Fruit fly (Drosophila melanogaster) whole organism, embryonic: ENCODE results near the gene Ced-12.

ENCODE experiments used
- ATbp ChIP-seq: fragments of 200-800 bp; sonication (Bioruptor generic); optimal IDR thresholded peaks from 2 replicates; lab custom pipeline; 2017; ENCODE audit warnings: missing biosample characterization, mild to moderate bottlenecking, missing genetic modification characterization, missing genetic modification reagents
- Awh ChIP-seq: fragments of 200-800 bp; sonication (Bioruptor generic); IDR thresholded peaks from 2 replicates; pipeline ENCODE4, ENCODE4 v1.3.6; 2022; ENCODE audit warnings: missing biosample characterization, missing genetic modification characterization
- BEAF-32 ChIP-seq: fragments of 200-800 bp; sonication (Bioruptor generic); optimal IDR thresholded peaks from 3 replicates; lab custom pipeline; 2017; ENCODE audit warnings: missing biosample characterization, missing genetic modification characterization, mild to moderate bottlenecking, moderate library complexity, missing genetic modification reagents
- CG12155 ChIP-seq: fragments of 200-800 bp; sonication (Bioruptor generic); optimal IDR thresholded peaks from 3 replicates; lab custom pipeline; 2016; ENCODE audit warnings: missing biosample characterization, missing genetic modification characterization
- CG12219 ChIP-seq: fragments of 200-800 bp; sonication (Bioruptor generic); optimal IDR thresholded peaks from 3 replicates; lab custom pipeline; 2018; ENCODE audit warnings: missing biosample characterization, mild to moderate bottlenecking, missing genetic modification characterization
- CG12659 ChIP-seq: fragments of 200-800 bp; sonication (Bioruptor generic); optimal IDR thresholded peaks from 3 replicates; lab custom pipeline; 2017; ENCODE audit warnings: mild to moderate bottlenecking, missing biosample characterization, missing genetic modification reagents, missing genetic modification characterization
- CG12744 ChIP-seq: fragments of 200-800 bp; sonication (Bioruptor generic); optimal IDR thresholded peaks from 2 replicates; lab custom pipeline; 2016; ENCODE audit warnings: missing biosample characterization, missing genetic modification characterization
- CG15011 ChIP-seq: fragments of 200-800 bp; sonication (Bioruptor generic); optimal IDR thresholded peaks from 3 replicates; lab custom pipeline; 2018; ENCODE audit warnings: missing biosample characterization, mild to moderate bottlenecking, missing genetic modification characterization
- CG2120 ChIP-seq: fragments of 200-800 bp; sonication (Bioruptor generic); optimal IDR thresholded peaks from 3 replicates; lab custom pipeline; 2016; ENCODE audit warnings: missing biosample characterization, missing genetic modification characterization
- CG2129 ChIP-seq: fragments of 200-800 bp; sonication (Bioruptor generic); IDR thresholded peaks from 2 replicates; pipeline ENCODE4 v1.3.6; 2022; ENCODE audit warnings: missing biosample characterization, missing genetic modification characterization; ENCODE audit not compliant: partially characterized antibody
- CG2712 ChIP-seq: fragments of 200-800 bp; optimal IDR thresholded peaks from 3 replicates; lab custom pipeline; 2019; ENCODE audit warnings: missing biosample characterization, mild to moderate bottlenecking, missing genetic modification characterization, moderate library complexity
- CG30020 ChIP-seq: fragments of 200-800 bp; optimal IDR thresholded peaks from 2 replicates; lab custom pipeline; 2019; ENCODE audit warnings: missing biosample characterization, mild to moderate bottlenecking, missing genetic modification characterization, moderate library complexity
- CG30431 ChIP-seq: fragments of 200-800 bp; sonication (Bioruptor generic); optimal IDR thresholded peaks from 2 replicates; lab custom pipeline; 2017; ENCODE audit warnings: missing biosample characterization, missing genetic modification characterization
- CG31365 ChIP-seq: fragments of 200-800 bp; sonication (Bioruptor generic); optimal IDR thresholded peaks from 2 replicates; lab custom pipeline; 2018; ENCODE audit warnings: missing biosample characterization, mild to moderate bottlenecking, missing genetic modification characterization
- CG32532 ChIP-seq: fragments of 200-800 bp; sonication (Bioruptor generic); IDR thresholded peaks from 2 replicates; pipeline ENCODE4 v1.3.6; 2022; ENCODE audit warnings: missing biosample characterization, missing genetic modification characterization
- CG33213 ChIP-seq: fragments of 200-800 bp; sonication (Bioruptor generic); optimal IDR thresholded peaks from 3 replicates; lab custom pipeline; 2016; ENCODE audit warnings: missing biosample characterization, missing genetic modification characterization
- CG3726 ChIP-seq: fragments of 200-800 bp; sonication (Bioruptor generic); IDR thresholded peaks from 3 replicates; pipeline ENCODE4, ENCODE4 v1.3.6; 2022; ENCODE audit warnings: missing biosample characterization, missing genetic modification characterization
- CG4282 ChIP-seq: fragments of 200-800 bp; sonication (Bioruptor generic); optimal IDR thresholded peaks from 2 replicates; lab custom pipeline; 2016; ENCODE audit warnings: missing biosample characterization, missing genetic modification characterization
- CG9215 ChIP-seq: fragments of 200-800 bp; sonication (Bioruptor generic); IDR thresholded peaks from 2 replicates; pipeline ENCODE4 v1.3.6; 2022; ENCODE audit warnings: missing biosample characterization, missing genetic modification characterization
- CkIIα-i1 ChIP-seq: fragments of 200-800 bp; sonication (Bioruptor generic); IDR thresholded peaks from 2 replicates; pipeline ENCODE4 v1.3.6; 2022; ENCODE audit warnings: missing biosample characterization, missing genetic modification characterization
- Dek ChIP-seq: fragments of 200-800 bp; sonication (Bioruptor generic); optimal IDR thresholded peaks from 3 replicates; lab custom pipeline; 2019; ENCODE audit warnings: missing biosample characterization, mild to moderate bottlenecking, missing genetic modification characterization, moderate library complexity
- E2f2 ChIP-seq: fragments of 200-800 bp; sonication (Bioruptor generic); IDR thresholded peaks from 2 replicates; pipeline ENCODE4 v1.3.6; 2022; ENCODE audit warnings: missing biosample characterization, missing genetic modification characterization
- HHEX ChIP-seq: fragments of 200-800 bp; sonication (Bioruptor generic); optimal IDR thresholded peaks from 3 replicates; lab custom pipeline; 2017; ENCODE audit warnings: missing biosample characterization, mild to moderate bottlenecking, missing genetic modification characterization, missing genetic modification reagents
- Mad ChIP-seq: fragments of 200-800 bp; sonication (Bioruptor generic); optimal IDR thresholded peaks from 2 replicates; lab custom pipeline; 2016; ENCODE audit warnings: missing biosample characterization, missing genetic modification characterization
- NC2β ChIP-seq: fragments of 200-800 bp; sonication (Bioruptor generic); optimal IDR thresholded peaks from 2 replicates; lab custom pipeline; 2016; ENCODE audit warnings: missing biosample characterization, missing genetic modification characterization
- Trl ChIP-seq, 3 experiments: fragments of >200 bp in 2 of 3; fragments of 200-800 bp in 1 of 3; sonication (Bioruptor generic) in 1 of 3; optimal IDR thresholded peaks; 2 replicates in 1 of 3; 3 replicates in 2 of 3; lab custom pipeline; 2016 to 2017; ENCODE audit warnings: missing biosample characterization in 1 of 3, missing genetic modification characterization in 1 of 3
- dimm ChIP-seq: fragments of 200-800 bp; sonication (Bioruptor generic); IDR thresholded peaks from 2 replicates; pipeline ENCODE4 v1.3.6; 2022; ENCODE audit warnings: missing biosample characterization, missing genetic modification characterization
- fd102C ChIP-seq: fragments of 200-800 bp; sonication (Bioruptor generic); optimal IDR thresholded peaks from 2 replicates; lab custom pipeline; 2018; ENCODE audit warnings: missing biosample characterization, mild to moderate bottlenecking, missing genetic modification characterization, moderate library complexity
- fd3F ChIP-seq: fragments of 200-800 bp; sonication (Bioruptor generic); optimal IDR thresholded peaks from 2 replicates; lab custom pipeline; 2018; ENCODE audit warnings: missing biosample characterization, mild to moderate bottlenecking, missing genetic modification characterization, moderate library complexity
- hbn ChIP-seq: fragments of 200-800 bp; sonication (Bioruptor generic); IDR thresholded peaks from 2 replicates; pipeline ENCODE4 v1.3.6; 2022; ENCODE audit warnings: missing biosample characterization, missing genetic modification characterization; ENCODE audit not compliant: partially characterized antibody
- jumu ChIP-seq: fragments of 200-800 bp; sonication (Bioruptor generic); optimal IDR thresholded peaks from 3 replicates; lab custom pipeline; 2016; ENCODE audit warnings: missing biosample characterization, missing genetic modification characterization
- lab ChIP-seq: fragments of 200-800 bp; sonication (Bioruptor generic); optimal IDR thresholded peaks from 3 replicates; lab custom pipeline; 2017; ENCODE audit warnings: missing biosample characterization, missing genetic modification characterization, mild to moderate bottlenecking, moderate library complexity, missing genetic modification reagents
- lola ChIP-seq, 3 experiments: fragments of >200 bp in 2 of 3; fragments of 200-800 bp in 1 of 3; sonication (Bioruptor generic) in 1 of 3; optimal IDR thresholded peaks; 2 replicates each; lab custom pipeline; 2017 to 2019; ENCODE audit warnings: missing biosample characterization in 3 of 3, missing genetic modification characterization in 3 of 3, mild to moderate bottlenecking in 1 of 3, moderate library complexity in 1 of 3
- mld ChIP-seq: fragments of 200-800 bp; sonication (Bioruptor generic); IDR thresholded peaks from 3 replicates; pipeline ENCODE4 v1.3.6; 2022; ENCODE audit warnings: missing biosample characterization, missing genetic modification characterization; ENCODE audit not compliant: partially characterized antibody
- nom ChIP-seq: fragments of 200-800 bp; sonication (Bioruptor generic); optimal IDR thresholded peaks from 2 replicates; lab custom pipeline; 2017; ENCODE audit warnings: missing biosample characterization, missing genetic modification characterization, mild to moderate bottlenecking, moderate library complexity, missing genetic modification reagents
- oc ChIP-seq: fragments of 200-800 bp; sonication (Bioruptor generic); optimal IDR thresholded peaks from 2 replicates; lab custom pipeline; 2018; ENCODE audit warnings: missing biosample characterization, mild to moderate bottlenecking, missing genetic modification characterization, moderate library complexity
- pnt ChIP-seq: fragments of 200-800 bp; sonication (Bioruptor generic); optimal IDR thresholded peaks from 3 replicates; lab custom pipeline; 2016; ENCODE audit warnings: missing biosample characterization, missing genetic modification characterization
- sr ChIP-seq: fragments of 200-800 bp; sonication (Bioruptor generic); IDR thresholded peaks from 3 replicates; pipeline ENCODE4 v1.3.6; 2022; ENCODE audit warnings: missing biosample characterization, missing genetic modification characterization
- sug ChIP-seq: fragments of 200-800 bp; optimal IDR thresholded peaks from 2 replicates; lab custom pipeline; 2019; ENCODE audit warnings: missing biosample characterization, mild to moderate bottlenecking, missing genetic modification characterization, moderate library complexity
- toy ChIP-seq: fragments of 200-800 bp; sonication (Bioruptor generic); IDR thresholded peaks from 2 replicates; pipeline ENCODE4 v1.3.6; 2022; ENCODE audit warnings: missing biosample characterization, missing genetic modification characterization
- yki ChIP-seq: fragments of >200 bp; optimal IDR thresholded peaks from 3 replicates; lab custom pipeline; 2018

The Ced-12 gene

dm6 chr2L:12103231-12104210, 5.9 kb downstream of the Ced-12 start, which contains the start of the genes Patsas and ThrRS (continued):
- TF ChIP-seq CG12744 (GFP tag; lab: Kevin White, UChicago) (peak; percentile 56), CG15011 (GFP tag; lab: Kevin White, UChicago) (no peak), CG12219 (GFP tag; lab: Kevin White, UChicago) (peak; percentile 26), nom (GFP tag; lab: Kevin White, UChicago) (peak; percentile 14), Trl (optimal IDR thresholded peaks at IDR 0.05; lab: Kevin White, UChicago) (no peak), Trl (GFP tag; optimal IDR thresholded peaks at IDR 0.05; lab: Kevin White, UChicago) (peak; percentile 71), sug (peak; percentile 86), pnt (GFP tag; lab: Kevin White, UChicago) (peak; percentile 71), CG4282 (GFP tag; lab: Kevin White, UChicago) (peak; percentile 19), lab (peak; percentile 90), Mad (GFP tag; lab: Kevin White, UChicago) (peak; percentile 54), fd102C (GFP tag; lab: Kevin White, UChicago) (peak; percentile 51), mld (no peak), hbn (GFP tag; lab: Robert Waterston, UW) (no peak), oc (tag; lab: Kevin White, UChicago) (no peak), CkIIα-i1 (GFP tag; lab: Robert Waterston, UW) (no peak), CG2129 (GFP tag; lab: Robert Waterston, UW) (no peak), CG3726 (GFP tag; lab: Robert Waterston, UW) (peak; percentile 72; the same call in 2 of the 3 replicates), CG12659 (peak; percentile 93), fd3F (GFP tag; lab: Kevin White, UChicago) (peak; percentile 85), ATbp (GFP tag; lab: Kevin White, UChicago) (peak; percentile 73), lola (GFP tag; optimal IDR thresholded peaks at IDR 0.05; lab: Kevin White, UChicago) (peak in 1 of 3 experiments; percentile 85), E2f2 (GFP tag; lab: Robert Waterston, UW) (peak; percentile 79), sr (no peak), HHEX (GFP tag; lab: Kevin White, UChicago) (peak; percentile 81), CG33213 (peak; percentile 49), CG30020 (tag; lab: Kevin White, UChicago) (peak; percentile 92), CG2712 (tag; lab: Kevin White, UChicago) (peak; percentile 89), CG30431 (peak; percentile 82), jumu (peak; percentile 54), Dek (tag; lab: Kevin White, UChicago) (peak; percentile 92), Awh (GFP tag; lab: Robert Waterston, UW) (peak; percentile 80), CG12155 (GFP tag; lab: Kevin White, UChicago) (peak; percentile 88), toy (GFP tag; lab: Robert Waterston, UW) (no peak), yki (lab: Kevin White, UChicago) (no peak), CG31365 (tag; lab: Kevin White, UChicago) (peak; percentile 9), CG32532 (GFP tag; lab: Robert Waterston, UW) (peak; percentile 88), CG2120 (peak; percentile 91), NC2β (peak; percentile 67), BEAF-32 (GFP tag; lab: Kevin White, UChicago) (peak; percentile 38), dimm (GFP tag; lab: Robert Waterston, UW) (peak; percentile 53), CG9215 (GFP tag; lab: Robert Waterston, UW) (peak; percentile 95)
